Fruit fly (Drosophila melanogaster) whole organism, wandering third instar larva: Measurements from ENCODE around the gene CG4291.

Source experiments
- CG32264 ChIP-seq: fragments of 200-800 bp; sonication (Bioruptor generic); optimal IDR thresholded peaks from 2 replicates; lab custom pipeline; 2016; ENCODE audit warnings: missing biosample characterization, missing genetic modification characterization
- CG9705 ChIP-seq: fragments of 200-800 bp; sonication (Bioruptor generic); optimal IDR thresholded peaks from 2 replicates; lab custom pipeline; 2018; ENCODE audit warnings: missing biosample characterization, mild to moderate bottlenecking, missing genetic modification characterization
- CrebA ChIP-seq: fragments of 200-800 bp; sonication (Bioruptor generic); optimal IDR thresholded peaks from 2 replicates; lab custom pipeline; 2016; ENCODE audit warnings: missing biosample characterization, mild to moderate bottlenecking, missing genetic modification characterization, borderline replicate concordance
- Dfd ChIP-seq: fragments of >200 bp; optimal IDR thresholded peaks from 2 replicates; lab custom pipeline; 2017; ENCODE audit warnings: missing biosample characterization, missing genetic modification characterization
- Dif ChIP-seq: fragments of 200-275, 200-300 bp; sonication (Bioruptor generic); optimal IDR thresholded peaks from 2 replicates; lab custom pipeline; 2018; ENCODE audit warnings: missing biosample characterization, missing genetic modification characterization; ENCODE audit not compliant: partially characterized antibody
- GATAd ChIP-seq: sonication (Bioruptor generic); optimal IDR thresholded peaks from 2 replicates; lab custom pipeline; 2016; ENCODE audit warnings: missing biosample characterization, missing genetic modification characterization
- HLH106 ChIP-seq: fragments of 200-800 bp; optimal IDR thresholded peaks from 3 replicates; lab custom pipeline; 2019; ENCODE audit warnings: missing biosample characterization, mild to moderate bottlenecking, missing genetic modification characterization, moderate library complexity
- Hnf4 ChIP-seq: fragments of 200-800 bp; sonication (Bioruptor generic); optimal IDR thresholded peaks from 2 replicates; lab custom pipeline; 2016; ENCODE audit warnings: missing biosample characterization, mild to moderate bottlenecking, missing genetic modification characterization
- Hr78 ChIP-seq: fragments of >200 bp; optimal IDR thresholded peaks from 2 replicates; lab custom pipeline; 2017; ENCODE audit warnings: missing biosample characterization, missing genetic modification characterization
- Hr83 ChIP-seq: fragments of 200-300 bp; sonication (Bioruptor generic); optimal IDR thresholded peaks from 2 replicates; lab custom pipeline; 2016; ENCODE audit warnings: missing biosample characterization, mild to moderate bottlenecking, missing genetic modification characterization, moderate library complexity; ENCODE audit not compliant: poor library complexity, severe bottlenecking
- Jra ChIP-seq: sonication (Bioruptor generic); optimal IDR thresholded peaks from 2 replicates; lab custom pipeline; 2016; ENCODE audit warnings: missing biosample characterization, missing genetic modification characterization
- Mio ChIP-seq: sonication (Bioruptor generic); optimal IDR thresholded peaks from 2 replicates; lab custom pipeline; 2016; ENCODE audit warnings: missing biosample characterization, missing genetic modification characterization
- Myc ChIP-seq: fragments of >200 bp; optimal IDR thresholded peaks from 2 replicates; lab custom pipeline; 2017
- N ChIP-seq: fragments of >200 bp; optimal IDR thresholded peaks from 2 replicates; lab custom pipeline; 2018; ENCODE audit warnings: missing biosample characterization, missing external identifiers, missing genetic modification characterization
- OdsH ChIP-seq: fragments of 200-800 bp; sonication (Bioruptor generic); optimal IDR thresholded peaks from 2 replicates; lab custom pipeline; 2016; ENCODE audit warnings: missing biosample characterization, mild to moderate bottlenecking, missing genetic modification characterization
- Sp1 ChIP-seq: fragments of 200-800 bp; sonication (Bioruptor generic); optimal IDR thresholded peaks from 3 replicates; lab custom pipeline; 2019; ENCODE audit warnings: missing biosample characterization, mild to moderate bottlenecking, missing genetic modification characterization, moderate library complexity
- Vsx2 ChIP-seq: fragments of 200-300, 225-300 bp; sonication (Bioruptor generic); optimal IDR thresholded peaks from 2 replicates; lab custom pipeline; 2018; ENCODE audit warnings: missing biosample characterization, missing genetic modification characterization; ENCODE audit not compliant: partially characterized antibody
- br ChIP-seq: fragments of 200-800 bp; sonication (Bioruptor generic); optimal IDR thresholded peaks from 2 replicates; lab custom pipeline; 2016; ENCODE audit warnings: missing biosample characterization, missing genetic modification characterization
- brk ChIP-seq: fragments of 200-800 bp; sonication (Bioruptor generic); optimal IDR thresholded peaks from 2 replicates; lab custom pipeline; 2016; ENCODE audit warnings: missing biosample characterization, mild to moderate bottlenecking, missing genetic modification characterization
- dl ChIP-seq, 2 experiments: fragments of 175-275, 200-275 bp in 1 of 2; fragments of 200-275 bp in 1 of 2; sonication (Bioruptor generic); optimal IDR thresholded peaks; lab custom pipeline; 2018; ENCODE audit warnings: mild to moderate bottlenecking in 2 of 2, missing biosample characterization in 2 of 2, missing genetic modification characterization in 2 of 2, moderate library complexity in 2 of 2; ENCODE audit not compliant: partially characterized antibody in 2 of 2, insufficient read depth in 1 of 2
- dmrt93B ChIP-seq: fragments of 200-800 bp; sonication (Bioruptor generic); optimal IDR thresholded peaks from 2 replicates; lab custom pipeline; 2018; ENCODE audit warnings: missing biosample characterization, mild to moderate bottlenecking, missing genetic modification characterization
- dsf ChIP-seq: sonication (Bioruptor generic); optimal IDR thresholded peaks from 2 replicates; lab custom pipeline; 2016; ENCODE audit warnings: missing biosample characterization, missing genetic modification characterization, borderline replicate concordance
- ey ChIP-seq: fragments of 200-800 bp; sonication (Bioruptor generic); optimal IDR thresholded peaks from 2 replicates; lab custom pipeline; 2016; ENCODE audit warnings: missing biosample characterization, missing genetic modification characterization
- foxo ChIP-seq, 2 experiments: fragments of 200-800 bp; sonication (Bioruptor generic); optimal IDR thresholded peaks; 2 replicates in 1 of 2; 3 replicates in 1 of 2; lab custom pipeline; 2016 to 2017; ENCODE audit warnings: missing biosample characterization in 2 of 2, missing genetic modification characterization in 2 of 2
- fru ChIP-seq: fragments of 200-800 bp; sonication (Bioruptor generic); optimal IDR thresholded peaks from 3 replicates; lab custom pipeline; 2016; ENCODE audit warnings: missing biosample characterization, mild to moderate bottlenecking, missing genetic modification characterization
- h ChIP-seq: fragments of 200-800 bp; sonication (Bioruptor generic); optimal IDR thresholded peaks from 3 replicates; lab custom pipeline; 2016; ENCODE audit warnings: missing biosample characterization, mild to moderate bottlenecking, missing genetic modification characterization
- jim ChIP-seq: fragments of 175-275, 200-325 bp; sonication (Bioruptor generic); optimal IDR thresholded peaks from 2 replicates; lab custom pipeline; 2016; ENCODE audit warnings: missing biosample characterization, mild to moderate bottlenecking, missing genetic modification characterization
- lola ChIP-seq: fragments of >200 bp; optimal IDR thresholded peaks from 2 replicates; lab custom pipeline; 2017; ENCODE audit warnings: missing biosample characterization, missing genetic modification characterization
- pan ChIP-seq: fragments of >200 bp; optimal IDR thresholded peaks from 2 replicates; lab custom pipeline; 2017
- psq ChIP-seq: fragments of 200-800 bp; sonication (Bioruptor generic); optimal IDR thresholded peaks from 3 replicates; lab custom pipeline; 2017; ENCODE audit warnings: missing biosample characterization, mild to moderate bottlenecking, missing genetic modification characterization, moderate library complexity
- rgr ChIP-seq: fragments of 200-800 bp; sonication (Bioruptor generic); optimal IDR thresholded peaks from 3 replicates; lab custom pipeline; 2016; ENCODE audit warnings: missing biosample characterization, mild to moderate bottlenecking, missing genetic modification characterization
- sage ChIP-seq: fragments of 200-800 bp; sonication (Bioruptor generic); optimal IDR thresholded peaks from 2 replicates; lab custom pipeline; 2016; ENCODE audit warnings: missing biosample characterization, mild to moderate bottlenecking, missing genetic modification characterization
- sv ChIP-seq: fragments of 200-800 bp; sonication (Bioruptor generic); optimal IDR thresholded peaks from 3 replicates; lab custom pipeline; 2016; ENCODE audit warnings: missing biosample characterization, missing genetic modification characterization
- tai ChIP-seq: sonication (Bioruptor generic); optimal IDR thresholded peaks from 2 replicates; lab custom pipeline; 2016; ENCODE audit warnings: missing biosample characterization, missing genetic modification characterization
- usp ChIP-seq: fragments of >200 bp; optimal IDR thresholded peaks from 2 replicates; lab custom pipeline; 2017; ENCODE audit warnings: missing biosample characterization, missing genetic modification characterization
- woc ChIP-seq: sonication (Bioruptor generic); optimal IDR thresholded peaks from 2 replicates; lab custom pipeline; 2016; ENCODE audit warnings: missing biosample characterization, mild to moderate bottlenecking, missing genetic modification characterization

Gene CG4291

dm6 chr2L:895448-895847 is 42.9 kb upstream of the CG4291 start:
- TF ChIP-seq Hnf4 (no peak), dmrt93B (GFP tag; lab: Kevin White, UChicago) (no peak), brk (GFP tag; lab: Kevin White, UChicago) (no peak), CG32264 (no peak), GATAd (GFP tag; lab: Kevin White, UChicago) (no peak), fru (GFP tag; lab: Kevin White, UChicago) (peak; percentile 18), jim (GFP tag; lab: Kevin White, UChicago) (no peak), br (peak; percentile 25), CrebA (no peak), ey (no peak), Myc (no peak), woc (GFP tag; lab: Kevin White, UChicago) (no peak)
- TF ChIP-seq, all 38 proteins: peak for 2

dm6 chr2L:893171-893570 is 40.6 kb upstream of the CG4291 start:
- TF ChIP-seq OdsH (GFP tag; lab: Kevin White, UChicago) (no peak), tai (no peak), HLH106 (tag; lab: Kevin White, UChicago) (no peak), ey (no peak), Dif (GFP tag; lab: Kevin White, UChicago) (no peak), Hr78 (GFP tag; lab: Kevin White, UChicago) (no peak), pan (no peak), Hr83 (GFP tag; lab: Kevin White, UChicago) (no peak), br (no peak), N (no peak), psq (GFP tag; lab: Kevin White, UChicago) (no peak), usp (GFP tag; lab: Kevin White, UChicago) (no peak), Sp1 (GFP tag; lab: Kevin White, UChicago) (no peak), Jra (GFP tag; lab: Kevin White, UChicago) (no peak), Myc (no peak), CrebA (no peak), Hnf4 (no peak), Mio (GFP tag; lab: Kevin White, UChicago) (no peak), Dfd (GFP tag; lab: Kevin White, UChicago) (no peak), lola (GFP tag; lab: Kevin White, UChicago) (no peak)

DNA sequence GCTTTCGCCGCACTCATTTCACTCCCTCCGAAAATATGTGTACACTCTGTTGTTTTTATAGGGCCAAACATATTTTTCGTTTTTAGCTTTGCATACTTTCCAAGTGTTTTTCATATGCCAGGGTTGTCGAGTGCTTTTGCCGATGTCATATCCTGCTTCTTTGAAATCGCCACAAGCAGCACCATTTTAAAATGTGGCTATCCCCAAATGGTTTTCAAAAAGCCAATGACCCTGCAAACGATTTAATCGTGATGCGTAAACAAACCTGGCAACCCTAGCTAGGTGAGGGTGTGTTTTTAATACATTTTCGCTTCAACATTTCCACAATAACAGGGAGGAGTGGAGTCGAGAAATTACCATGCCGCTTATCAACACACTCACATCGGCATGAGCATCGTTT is 39.9 kb upstream of the CG4291 start:
- TF ChIP-seq foxo (GFP tag; optimal IDR thresholded peaks at IDR 0.05; lab: Kevin White, UChicago) (peak in 1 of 2 experiments; percentile 11), woc (GFP tag; lab: Kevin White, UChicago) (no peak), fru (GFP tag; lab: Kevin White, UChicago) (peak; percentile 2), HLH106 (tag; lab: Kevin White, UChicago) (peak; percentile 2)
- TF ChIP-seq, all 38 proteins: peak for 3

dm6 chr2L:889799-890198 is 37.3 kb upstream of the CG4291 start:
- TF ChIP-seq CG9705 (GFP tag; lab: Kevin White, UChicago) (no peak), sage (no peak), Myc (no peak), ey (no peak), Hr78 (GFP tag; lab: Kevin White, UChicago) (no peak), br (no peak), Vsx2 (no peak), CrebA (no peak), GATAd (GFP tag; lab: Kevin White, UChicago) (no peak), N (no peak), h (no peak), dsf (no peak), woc (GFP tag; lab: Kevin White, UChicago) (no peak), tai (no peak), Sp1 (GFP tag; lab: Kevin White, UChicago) (no peak)

DNA sequence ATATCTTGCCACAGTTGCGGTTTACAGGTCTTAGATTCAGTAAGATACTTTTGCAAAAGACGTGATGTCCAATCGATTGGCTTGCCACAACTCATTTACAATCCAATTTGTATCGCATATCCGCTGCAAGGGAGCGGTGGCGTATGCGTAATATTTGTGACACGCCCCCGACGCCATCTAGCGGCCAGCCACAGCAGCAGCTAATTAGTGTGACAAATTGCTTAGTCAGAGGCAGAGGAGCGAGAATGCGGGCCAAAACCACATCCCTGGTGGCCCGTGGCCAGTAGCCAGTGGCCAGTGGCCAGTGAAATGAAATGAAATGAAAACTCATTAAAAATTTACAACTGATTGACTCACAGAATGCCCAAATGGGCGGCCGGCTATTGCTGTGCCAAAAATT is 35.3 kb upstream of the CG4291 start:
- no peak for TF ChIP-seq Dfd (GFP tag; lab: Kevin White, UChicago)
- no peak for TF ChIP-seq Jra (GFP tag; lab: Kevin White, UChicago)
- TF ChIP-seq usp (GFP tag; lab: Kevin White, UChicago): no peak
- no peak for TF ChIP-seq foxo (GFP tag; optimal IDR thresholded peaks at IDR 0.05; lab: Kevin White, UChicago)
- TF ChIP-seq pan: no peak
- no peak for TF ChIP-seq dl (GFP tag; optimal IDR thresholded peaks at IDR 0.05; lab: Kevin White, UChicago; ENCODE audit: insufficient read depth in 1 of 2, partially characterized antibody in 2 of 2)
- TF ChIP-seq Hr78 (GFP tag; lab: Kevin White, UChicago): no peak
- TF ChIP-seq brk (GFP tag; lab: Kevin White, UChicago): no peak
- TF ChIP-seq sv: no peak
- no peak for TF ChIP-seq Hr83 (GFP tag; lab: Kevin White, UChicago)
- TF ChIP-seq GATAd (GFP tag; lab: Kevin White, UChicago): no peak
- no peak for TF ChIP-seq Vsx2
- no peak for TF ChIP-seq Sp1 (GFP tag; lab: Kevin White, UChicago)
- no peak for TF ChIP-seq Dif (GFP tag; lab: Kevin White, UChicago)
- no peak for TF ChIP-seq rgr (GFP tag; lab: Kevin White, UChicago)
- TF ChIP-seq CG9705 (GFP tag; lab: Kevin White, UChicago): no peak
- TF ChIP-seq HLH106 (tag; lab: Kevin White, UChicago): no peak
- TF ChIP-seq CrebA: no peak
